Fruit fly (Drosophila melanogaster) whole organism, embryonic: ENCODE measurements around the gene G6P.
A peak's percentile ranks its signal among the peaks of the same experiment; 100 is the strongest.

Experiments
- Ada2b ChIP-seq: fragments of 200-800 bp; sonication (Bioruptor generic); IDR thresholded peaks from 2 replicates; pipeline ENCODE4 v1.3.6; 2022; ENCODE audit warnings: missing biosample characterization, missing genetic modification characterization
- CG10366 ChIP-seq: fragments of 200-800 bp; sonication (Bioruptor generic); IDR thresholded peaks from 2 replicates; pipeline ENCODE4 v1.3.6; 2022; ENCODE audit warnings: missing biosample characterization, missing genetic modification characterization
- CG10543 ChIP-seq: fragments of 200-800 bp; sonication (Bioruptor generic); optimal IDR thresholded peaks from 3 replicates; lab custom pipeline; 2017; ENCODE audit warnings: missing biosample characterization, mild to moderate bottlenecking, missing genetic modification characterization, moderate library complexity
- CG11723 ChIP-seq: fragments of 200-800 bp; sonication (Bioruptor generic); optimal IDR thresholded peaks from 2 replicates; lab custom pipeline; 2017; ENCODE audit warnings: missing biosample characterization, mild to moderate bottlenecking, missing genetic modification characterization
- CG12071 ChIP-seq: fragments of 200-800 bp; sonication (Bioruptor generic); optimal IDR thresholded peaks from 3 replicates; lab custom pipeline; 2018; ENCODE audit warnings: missing biosample characterization, mild to moderate bottlenecking, missing genetic modification characterization
- CG12219 ChIP-seq: fragments of 200-800 bp; sonication (Bioruptor generic); optimal IDR thresholded peaks from 3 replicates; lab custom pipeline; 2018; ENCODE audit warnings: missing biosample characterization, mild to moderate bottlenecking, missing genetic modification characterization
- CG12659 ChIP-seq: fragments of 200-800 bp; sonication (Bioruptor generic); optimal IDR thresholded peaks from 3 replicates; lab custom pipeline; 2017; ENCODE audit warnings: mild to moderate bottlenecking, missing biosample characterization, missing genetic modification reagents, missing genetic modification characterization
- CG12769 ChIP-seq: fragments of 200-800 bp; sonication (Bioruptor generic); optimal IDR thresholded peaks from 2 replicates; lab custom pipeline; 2019; ENCODE audit warnings: missing biosample characterization, mild to moderate bottlenecking, missing genetic modification characterization, moderate library complexity
- CG17186 ChIP-seq: fragments of 200-800 bp; sonication (Bioruptor generic); optimal IDR thresholded peaks from 3 replicates; lab custom pipeline; 2017; ENCODE audit warnings: missing biosample characterization, missing genetic modification reagents, missing genetic modification characterization
- CG18619 ChIP-seq: fragments of 200-800 bp; sonication (Bioruptor generic); optimal IDR thresholded peaks from 3 replicates; lab custom pipeline; 2017; ENCODE audit warnings: missing biosample characterization, mild to moderate bottlenecking, missing genetic modification characterization
- CG2202 ChIP-seq: fragments of 200-800 bp; sonication (Bioruptor generic); optimal IDR thresholded peaks from 2 replicates; lab custom pipeline; 2018; ENCODE audit warnings: missing biosample characterization, mild to moderate bottlenecking, missing genetic modification characterization
- CG2712 ChIP-seq: fragments of 200-800 bp; optimal IDR thresholded peaks from 3 replicates; lab custom pipeline; 2019; ENCODE audit warnings: missing biosample characterization, mild to moderate bottlenecking, missing genetic modification characterization, moderate library complexity
- CG2875 ChIP-seq: fragments of 200-800 bp; sonication (Bioruptor generic); optimal IDR thresholded peaks from 2 replicates; lab custom pipeline; 2017; ENCODE audit warnings: missing biosample characterization, mild to moderate bottlenecking, missing genetic modification characterization, missing genetic modification reagents
- CG4328 ChIP-seq: fragments of 200-800 bp; sonication (Bioruptor generic); optimal IDR thresholded peaks from 3 replicates; lab custom pipeline; 2017; ENCODE audit warnings: missing biosample characterization, missing genetic modification reagents, missing genetic modification characterization
- CG5245 ChIP-seq: fragments of 200-800 bp; sonication (Bioruptor generic); optimal IDR thresholded peaks from 3 replicates; lab custom pipeline; 2016; ENCODE audit warnings: missing biosample characterization, missing genetic modification characterization
- CG6683 ChIP-seq: fragments of 200-800 bp; sonication (Bioruptor generic); optimal IDR thresholded peaks from 2 replicates; lab custom pipeline; 2017; ENCODE audit warnings: missing biosample characterization, mild to moderate bottlenecking, missing genetic modification characterization, missing genetic modification reagents
- CG8478 ChIP-seq: fragments of >200 bp; optimal IDR thresholded peaks from 2 replicates; lab custom pipeline; 2018
- CG9797 ChIP-seq: fragments of 200-800 bp; sonication (Bioruptor generic); optimal IDR thresholded peaks from 3 replicates; lab custom pipeline; 2018; ENCODE audit warnings: missing biosample characterization, mild to moderate bottlenecking, missing genetic modification characterization
- D19A ChIP-seq: fragments of 200-800 bp; optimal IDR thresholded peaks from 3 replicates; lab custom pipeline; 2019; ENCODE audit warnings: missing biosample characterization, mild to moderate bottlenecking, missing genetic modification characterization, moderate library complexity
- Dbx ChIP-seq: fragments of 200-800 bp; sonication (Bioruptor generic); IDR thresholded peaks from 3 replicates; pipeline ENCODE4 v1.3.6; 2022; ENCODE audit warnings: missing biosample characterization, missing genetic modification characterization
- ERR ChIP-seq: fragments of 200-800 bp; sonication (Bioruptor generic); optimal IDR thresholded peaks from 2 replicates; lab custom pipeline; 2016; ENCODE audit warnings: missing biosample characterization, missing genetic modification characterization
- HLH3B ChIP-seq: fragments of 200-800 bp; sonication (Bioruptor generic); IDR thresholded peaks from 2 replicates; pipeline ENCODE4 v1.3.6; 2022; ENCODE audit warnings: missing biosample characterization, missing genetic modification characterization
- Hmx ChIP-seq: fragments of 200-800 bp; sonication (Bioruptor generic); optimal IDR thresholded peaks from 2 replicates; lab custom pipeline; 2016; ENCODE audit warnings: missing biosample characterization, missing genetic modification characterization
- Hsf ChIP-seq: fragments of 200-800 bp; sonication (Bioruptor generic); optimal IDR thresholded peaks from 3 replicates; lab custom pipeline; 2016; ENCODE audit warnings: missing biosample characterization, missing genetic modification characterization
- Max ChIP-seq: fragments of 200-800 bp; sonication (Bioruptor generic); optimal IDR thresholded peaks from 2 replicates; lab custom pipeline; 2016; ENCODE audit warnings: missing biosample characterization, mild to moderate bottlenecking, missing genetic modification characterization
- Med ChIP-seq: fragments of 200-800 bp; sonication (Bioruptor generic); peaks from one replicate; lab custom pipeline; 2016; ENCODE audit warnings: missing biosample characterization, missing genetic modification characterization, mild to moderate bottlenecking, inconsistent platforms, moderate library complexity
- Mes4 ChIP-seq: fragments of 200-800 bp; sonication (Bioruptor generic); optimal IDR thresholded peaks from 2 replicates; lab custom pipeline; 2016; ENCODE audit warnings: missing biosample characterization, missing genetic modification characterization
- NC2β ChIP-seq: fragments of 200-800 bp; sonication (Bioruptor generic); optimal IDR thresholded peaks from 2 replicates; lab custom pipeline; 2016; ENCODE audit warnings: missing biosample characterization, missing genetic modification characterization
- Nf-YC ChIP-seq: fragments of 200-800 bp; optimal IDR thresholded peaks from 3 replicates; lab custom pipeline; 2019; ENCODE audit warnings: missing biosample characterization, mild to moderate bottlenecking, missing genetic modification characterization, moderate library complexity
- Sry-β ChIP-seq: fragments of 200-800 bp; sonication (Bioruptor generic); optimal IDR thresholded peaks from 2 replicates; lab custom pipeline; 2018; ENCODE audit warnings: missing biosample characterization, mild to moderate bottlenecking, missing genetic modification characterization, moderate library complexity
- ase ChIP-seq: fragments of 200-800 bp; sonication (Bioruptor generic); IDR thresholded peaks from 3 replicates; pipeline ENCODE4 v1.3.6; 2022; ENCODE audit warnings: missing biosample characterization, missing genetic modification characterization
- ci ChIP-seq: fragments of 200-800 bp; sonication (Bioruptor generic); IDR thresholded peaks from 3 replicates; pipeline ENCODE4 v1.3.6; 2022; ENCODE audit warnings: missing biosample characterization, missing genetic modification characterization
- eve ChIP-seq, 2 experiments: fragments of >200 bp; optimal IDR thresholded peaks; 2 replicates each; lab custom pipeline; 2017; ENCODE audit warnings: missing biosample characterization in 2 of 2, missing genetic modification characterization in 2 of 2
- gcm ChIP-seq: fragments of 200-800 bp; sonication (Bioruptor generic); optimal IDR thresholded peaks from 2 replicates; lab custom pipeline; 2019; ENCODE audit warnings: missing biosample characterization, mild to moderate bottlenecking, missing genetic modification characterization, moderate library complexity
- hb ChIP-seq: fragments of 200-800 bp; sonication (Bioruptor generic); IDR thresholded peaks from 3 replicates; pipeline ENCODE4 v1.3.6; 2022; ENCODE audit warnings: missing biosample characterization, missing genetic modification characterization; ENCODE audit not compliant: partially characterized antibody
- insv ChIP-seq, 2 experiments: fragments of 200-800 bp; sonication (Bioruptor generic); optimal IDR thresholded peaks; 3 replicates each; lab custom pipeline; 2016 to 2018; ENCODE audit warnings: missing biosample characterization in 2 of 2, missing genetic modification characterization in 2 of 2
- jumu ChIP-seq: fragments of 200-800 bp; sonication (Bioruptor generic); optimal IDR thresholded peaks from 3 replicates; lab custom pipeline; 2016; ENCODE audit warnings: missing biosample characterization, missing genetic modification characterization
- kah ChIP-seq: fragments of 200-800 bp; sonication (Bioruptor generic); optimal IDR thresholded peaks from 2 replicates; lab custom pipeline; 2018; ENCODE audit warnings: missing biosample characterization, mild to moderate bottlenecking, missing genetic modification characterization
- lmd ChIP-seq: fragments of 200-800 bp; sonication (Bioruptor generic); IDR thresholded peaks from 2 replicates; pipeline ENCODE4 v1.3.6; 2022; ENCODE audit warnings: missing biosample characterization, missing genetic modification characterization
- mirr ChIP-seq: fragments of 200-800 bp; sonication (Bioruptor generic); optimal IDR thresholded peaks from 3 replicates; lab custom pipeline; 2018; ENCODE audit warnings: missing biosample characterization, mild to moderate bottlenecking, missing genetic modification characterization
- odd ChIP-seq: fragments of 200-800 bp; sonication (Bioruptor generic); optimal IDR thresholded peaks from 2 replicates; lab custom pipeline; 2017; ENCODE audit warnings: missing biosample characterization, mild to moderate bottlenecking, missing genetic modification characterization
- pho ChIP-seq: fragments of 200-800 bp; sonication (Bioruptor generic); optimal IDR thresholded peaks from 2 replicates; lab custom pipeline; 2016; ENCODE audit warnings: missing biosample characterization, missing genetic modification characterization
- psq ChIP-seq: fragments of 200-800 bp; sonication (Bioruptor generic); optimal IDR thresholded peaks from 2 replicates; lab custom pipeline; 2017; ENCODE audit warnings: missing biosample characterization, missing genetic modification characterization
- salm ChIP-seq: fragments of 200-800 bp; sonication (Bioruptor generic); optimal IDR thresholded peaks from 2 replicates; lab custom pipeline; 2018; ENCODE audit warnings: missing biosample characterization, mild to moderate bottlenecking, missing genetic modification characterization
- schlank ChIP-seq: fragments of 200-800 bp; sonication (Bioruptor generic); optimal IDR thresholded peaks from 2 replicates; lab custom pipeline; 2018; ENCODE audit warnings: missing biosample characterization, mild to moderate bottlenecking, missing genetic modification characterization
- seq ChIP-seq: fragments of 200-800 bp; sonication (Bioruptor generic); IDR thresholded peaks from 2 replicates; pipeline ENCODE4 v1.3.6; 2022; ENCODE audit warnings: missing biosample characterization, missing genetic modification characterization
- sima ChIP-seq: fragments of 200-800 bp; sonication (Bioruptor generic); optimal IDR thresholded peaks from 2 replicates; lab custom pipeline; 2016; ENCODE audit warnings: missing biosample characterization, missing genetic modification characterization
- tup ChIP-seq: fragments of 200-800 bp; sonication (Bioruptor generic); optimal IDR thresholded peaks from 2 replicates; lab custom pipeline; 2016; ENCODE audit warnings: missing biosample characterization, mild to moderate bottlenecking, missing genetic modification characterization, moderate library complexity
- tx ChIP-seq: fragments of 200-800 bp; sonication (Bioruptor generic); optimal IDR thresholded peaks from 2 replicates; lab custom pipeline; 2016; ENCODE audit warnings: missing biosample characterization, missing genetic modification characterization
- vnd ChIP-seq: fragments of 200-800 bp; sonication (Bioruptor generic); IDR thresholded peaks from 3 replicates; pipeline ENCODE4 v1.3.6; 2022; ENCODE audit warnings: missing biosample characterization, missing genetic modification characterization; ENCODE audit not compliant: partially characterized antibody

G6P gene

dm6 chr2L:2861140-2861884 lies 45.8 kb upstream of the G6P start (continued):
- no peak for TF ChIP-seq kah (GFP tag; lab: Kevin White, UChicago)
- TF ChIP-seq odd (GFP tag; lab: Kevin White, UChicago) = peak; percentile 40
- TF ChIP-seq CG10543 (GFP tag; lab: Kevin White, UChicago) = peak; percentile 72
- no peak for TF ChIP-seq tup (GFP tag; lab: Kevin White, UChicago)
- peak; percentile 7; the same call in 1 of the 3 replicates for TF ChIP-seq Dbx (GFP tag; lab: Robert Waterston, UW)
- peak; percentile 12 for TF ChIP-seq salm (tag; lab: Kevin White, UChicago)
- peak; percentile 50 for TF ChIP-seq CG12071 (GFP tag; lab: Kevin White, UChicago)
- TF ChIP-seq Max (GFP tag; lab: Kevin White, UChicago) = no peak
- no peak for TF ChIP-seq Ada2b (GFP tag; lab: Robert Waterston, UW)
- peak; percentile 31 for TF ChIP-seq CG11723 (GFP tag; lab: Kevin White, UChicago)
- TF ChIP-seq Mes4 (GFP tag; lab: Kevin White, UChicago) = no peak
- no peak for TF ChIP-seq tx (GFP tag; lab: Kevin White, UChicago)
- TF ChIP-seq CG2712 (tag; lab: Kevin White, UChicago) = no peak
- TF ChIP-seq CG9797 (GFP tag; lab: Kevin White, UChicago) = no peak
- TF ChIP-seq CG12219 = peak; percentile 4
- no peak for TF ChIP-seq HLH3B (GFP tag; lab: Robert Waterston, UW)
- TF ChIP-seq Hmx (GFP tag; lab: Kevin White, UChicago) = no peak
- no peak for TF ChIP-seq Nf-YC (tag; lab: Kevin White, UChicago)
- TF ChIP-seq Med (GFP tag; lab: Kevin White, UChicago) = peak; percentile 81
- no peak for TF ChIP-seq CG2202 (tag; lab: Kevin White, UChicago)
- no peak for TF ChIP-seq Hsf (GFP tag; lab: Kevin White, UChicago)
- TF ChIP-seq CG2875 (GFP tag; lab: Kevin White, UChicago) = no peak
- peak; percentile 45 for TF ChIP-seq CG12769
- no peak for TF ChIP-seq CG17186
- TF ChIP-seq CG6683 = no peak
- TF ChIP-seq ERR = no peak
- TF ChIP-seq D19A (tag; lab: Kevin White, UChicago) = no peak
- TF ChIP-seq gcm (GFP tag; lab: Kevin White, UChicago) = peak; percentile 29
- no peak for TF ChIP-seq sima (GFP tag; lab: Kevin White, UChicago)
- TF ChIP-seq NC2β (GFP tag; lab: Kevin White, UChicago) = no peak
- no peak for TF ChIP-seq insv (GFP tag; optimal IDR thresholded peaks at IDR 0.05; lab: Kevin White, UChicago)
- no peak for TF ChIP-seq lmd
- peak; percentile 77 for TF ChIP-seq ci (GFP tag; lab: Robert Waterston, UW)
- TF ChIP-seq CG18619 = no peak
- TF ChIP-seq pho (GFP tag; lab: Kevin White, UChicago) = no peak
- TF ChIP-seq Sry-β (GFP tag; lab: Kevin White, UChicago) = no peak
- TF ChIP-seq vnd (GFP tag; lab: Robert Waterston, UW) = no peak
- no peak for TF ChIP-seq CG10366 (GFP tag; lab: Robert Waterston, UW)
- TF ChIP-seq eve (GFP tag; optimal IDR thresholded peaks at IDR 0.05; lab: Kevin White, UChicago) = no peak
- TF ChIP-seq mirr = peak; percentile 52
- no peak for TF ChIP-seq CG5245 (GFP tag; lab: Kevin White, UChicago)
- TF ChIP-seq CG4328 (GFP tag; lab: Kevin White, UChicago) = peak; percentile 34
- no peak for TF ChIP-seq CG12659 (GFP tag; lab: Kevin White, UChicago)
- TF ChIP-seq jumu = no peak
- peak; percentile 25; the same call in 1 of the 2 replicates for TF ChIP-seq seq (GFP tag; lab: Robert Waterston, UW)
- no peak for TF ChIP-seq psq (GFP tag; lab: Kevin White, UChicago)
- no peak for TF ChIP-seq schlank (tag; lab: Kevin White, UChicago)
- TF ChIP-seq CG8478 = no peak
- no peak for TF ChIP-seq hb (GFP tag; lab: Robert Waterston, UW)
- no peak for TF ChIP-seq ase
